Fruit fly (Drosophila melanogaster) Kc167 (cell line): ENCODE data around the gene CG13066.

Source experiments
- Myc ChIP-seq: fragments of >200 bp; optimal IDR thresholded peaks from 2 replicates; lab custom pipeline; 2017; ENCODE audit warnings: missing external identifiers
- Sin3A ChIP-seq: fragments of >200 bp; optimal IDR thresholded peaks from 2 replicates; lab custom pipeline; 2018; ENCODE audit warnings: missing external identifiers
- insv ChIP-seq: fragments of >200 bp; optimal IDR thresholded peaks from 3 replicates; lab custom pipeline; 2018; ENCODE audit warnings: missing external identifiers
- psq ChIP-seq: fragments of >200 bp; optimal IDR thresholded peaks from 2 replicates; lab custom pipeline; 2017; ENCODE audit warnings: missing external identifiers
- ttk ChIP-seq: sonication (Bioruptor generic); optimal IDR thresholded peaks from 2 replicates; lab custom pipeline; 2017; ENCODE audit warnings: missing external identifiers

DNA sequence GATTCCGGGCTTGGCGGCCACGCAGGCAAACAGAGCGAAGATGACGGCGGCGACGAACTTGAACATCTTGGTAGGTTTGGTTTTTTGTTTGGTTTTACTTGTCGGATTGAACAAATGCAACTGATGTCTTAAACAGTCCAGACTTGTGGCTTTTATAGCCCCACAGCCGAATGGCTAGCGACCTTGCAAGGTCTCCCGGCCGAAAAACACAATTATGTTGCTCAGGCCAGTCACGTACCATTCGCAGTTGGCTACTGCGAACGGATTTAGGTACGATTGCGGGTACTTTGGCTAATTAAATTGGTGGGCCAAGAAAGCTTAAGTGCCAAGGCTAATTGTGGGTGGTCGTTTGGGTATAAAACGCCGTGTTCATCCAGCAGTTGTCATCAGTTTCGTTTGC is 7.7 kb upstream of the CG13066 start, which contains the start of the genes CG13051 and CG13069:
- TF ChIP-seq ttk (lab: Kevin White, UChicago) (no peak), psq (no peak), Myc (no peak), insv (lab: Kevin White, UChicago) (no peak), Sin3A (lab: Kevin White, UChicago) (no peak)
